Fruit fly (Drosophila melanogaster): Measurements from ENCODE around the gene Cyp308a1.

dm6 chrX:18709565-18709964 is at the start of gene Cyp308a1:
- no peak for TF ChIP-seq pan (optimal IDR thresholded peaks at IDR 0.05)
- no peak for TF ChIP-seq CG8478 (optimal IDR thresholded peaks at IDR 0.05)
- TF ChIP-seq psq (optimal IDR thresholded peaks at IDR 0.05), result no peak
- TF ChIP-seq Dll (optimal IDR thresholded peaks at IDR 0.05), result no peak
- TF ChIP-seq usp (GFP tag; optimal IDR thresholded peaks at IDR 0.05), result no peak
- TF ChIP-seq EcR (GFP tag; optimal IDR thresholded peaks at IDR 0.05), result no peak
